Fruit fly (Drosophila melanogaster) whole organism, embryonic: ENCODE data around the gene Gr97a.

Experiments used
- Atf-2 ChIP-seq: fragments of 200-800 bp; sonication (Bioruptor generic); optimal IDR thresholded peaks from 2 replicates; lab custom pipeline; 2016; ENCODE audit warnings: missing biosample characterization, missing genetic modification characterization
- Bgb ChIP-seq: fragments of 200-800 bp; sonication (Bioruptor generic); IDR thresholded peaks from 2 replicates; pipeline ENCODE4 v1.3.6; 2022; ENCODE audit warnings: missing biosample characterization, missing genetic modification characterization; ENCODE audit not compliant: partially characterized antibody
- CG12769 ChIP-seq: fragments of 200-800 bp; sonication (Bioruptor generic); optimal IDR thresholded peaks from 2 replicates; lab custom pipeline; 2019; ENCODE audit warnings: missing biosample characterization, mild to moderate bottlenecking, missing genetic modification characterization, moderate library complexity
- CG14014 ChIP-seq: fragments of 200-800 bp; sonication (Bioruptor generic); IDR thresholded peaks from 2 replicates; pipeline ENCODE4 v1.3.6; 2022; ENCODE audit warnings: missing biosample characterization, missing genetic modification characterization
- CG17385 ChIP-seq: fragments of 200-800 bp; sonication (Bioruptor generic); optimal IDR thresholded peaks from 3 replicates; lab custom pipeline; 2018; ENCODE audit warnings: missing biosample characterization, mild to moderate bottlenecking, missing genetic modification characterization
- CG18599 ChIP-seq: fragments of 200-800 bp; sonication (Bioruptor generic); optimal IDR thresholded peaks from 3 replicates; lab custom pipeline; 2017; ENCODE audit warnings: missing biosample characterization, missing genetic modification characterization, mild to moderate bottlenecking, moderate library complexity, missing genetic modification reagents
- CG2678 ChIP-seq: fragments of 200-800 bp; sonication (Bioruptor generic); optimal IDR thresholded peaks from 3 replicates; lab custom pipeline; 2019; ENCODE audit warnings: missing biosample characterization, mild to moderate bottlenecking, missing genetic modification characterization, moderate library complexity
- CG34422 ChIP-seq: fragments of 200-800 bp; sonication (Bioruptor generic); IDR thresholded peaks from 3 replicates; pipeline ENCODE4 v1.3.6; 2022; ENCODE audit warnings: missing biosample characterization, missing genetic modification characterization
- CG3995 ChIP-seq: fragments of 200-800 bp; sonication (Bioruptor generic); optimal IDR thresholded peaks from 3 replicates; lab custom pipeline; 2016; ENCODE audit warnings: missing biosample characterization, missing genetic modification characterization
- CG6854 ChIP-seq: fragments of 200-800 bp; sonication (Bioruptor generic); optimal IDR thresholded peaks from 3 replicates; lab custom pipeline; 2017; ENCODE audit warnings: missing biosample characterization, mild to moderate bottlenecking, missing genetic modification characterization
- CG7372 ChIP-seq: fragments of 200-800 bp; sonication (Bioruptor generic); IDR thresholded peaks from 2 replicates; pipeline ENCODE4 v1.3.6; 2022; ENCODE audit warnings: missing biosample characterization, missing genetic modification characterization
- CG9932 ChIP-seq: fragments of 200-800 bp; sonication (Bioruptor generic); IDR thresholded peaks from 2 replicates; pipeline ENCODE4 v1.3.6; 2022; ENCODE audit warnings: missing biosample characterization, missing genetic modification characterization
- Deaf1 ChIP-seq: fragments of 200-800 bp; optimal IDR thresholded peaks from 3 replicates; lab custom pipeline; 2019; ENCODE audit warnings: missing biosample characterization, mild to moderate bottlenecking, missing genetic modification characterization, moderate library complexity
- Dp ChIP-seq: fragments of 200-800 bp; sonication (Bioruptor generic); optimal IDR thresholded peaks from 2 replicates; lab custom pipeline; 2018; ENCODE audit warnings: missing biosample characterization, mild to moderate bottlenecking, missing genetic modification characterization, moderate library complexity
- Ets65A ChIP-seq: fragments of 200-800 bp; sonication (Bioruptor generic); peaks from one replicate; lab custom pipeline; 2016; ENCODE audit warnings: missing biosample characterization, missing genetic modification characterization
- Fer1 ChIP-seq: fragments of 200-800 bp; sonication (Bioruptor generic); optimal IDR thresholded peaks from 2 replicates; lab custom pipeline; 2017; ENCODE audit warnings: missing biosample characterization, mild to moderate bottlenecking, missing genetic modification characterization
- Hand ChIP-seq: fragments of 200-800 bp; sonication (Bioruptor generic); optimal IDR thresholded peaks from 2 replicates; lab custom pipeline; 2017; ENCODE audit warnings: mild to moderate bottlenecking, missing biosample characterization, missing genetic modification reagents, missing genetic modification characterization
- Jarid2 ChIP-seq: fragments of 200-800 bp; sonication (Bioruptor generic); optimal IDR thresholded peaks from 3 replicates; lab custom pipeline; 2017; ENCODE audit warnings: mild to moderate bottlenecking, missing biosample characterization, missing genetic modification reagents, missing genetic modification characterization
- MESR4 ChIP-seq: fragments of 200-800 bp; sonication (Bioruptor generic); optimal IDR thresholded peaks from 2 replicates; lab custom pipeline; 2018; ENCODE audit warnings: missing biosample characterization, mild to moderate bottlenecking, missing genetic modification characterization, moderate library complexity
- Med ChIP-seq: fragments of 200-800 bp; sonication (Bioruptor generic); peaks from one replicate; lab custom pipeline; 2016; ENCODE audit warnings: missing biosample characterization, missing genetic modification characterization, mild to moderate bottlenecking, inconsistent platforms, moderate library complexity
- Optix ChIP-seq: fragments of 200-800 bp; sonication (Bioruptor generic); IDR thresholded peaks from 3 replicates; pipeline ENCODE4 v1.3.6; 2022; ENCODE audit warnings: missing biosample characterization, missing genetic modification characterization
- Ptx1 ChIP-seq: fragments of 200-800 bp; sonication (Bioruptor generic); IDR thresholded peaks from 2 replicates; pipeline ENCODE4 v1.3.6; 2022; ENCODE audit warnings: missing biosample characterization, missing genetic modification characterization
- Trl ChIP-seq, 3 experiments: fragments of >200 bp in 2 of 3; fragments of 200-800 bp in 1 of 3; sonication (Bioruptor generic) in 1 of 3; optimal IDR thresholded peaks; 2 replicates in 1 of 3; 3 replicates in 2 of 3; lab custom pipeline; 2016 to 2017; ENCODE audit warnings: missing biosample characterization in 1 of 3, missing genetic modification characterization in 1 of 3
- abd-A ChIP-seq: fragments of 200-800 bp; sonication (Bioruptor generic); optimal IDR thresholded peaks from 3 replicates; lab custom pipeline; 2019; ENCODE audit warnings: missing biosample characterization, mild to moderate bottlenecking, missing genetic modification characterization, moderate library complexity
- amos ChIP-seq: fragments of 200-800 bp; sonication (Bioruptor generic); IDR thresholded peaks from 2 replicates; pipeline ENCODE4 v1.3.6; 2022; ENCODE audit warnings: missing biosample characterization, missing genetic modification characterization; ENCODE audit not compliant: partially characterized antibody
- aop ChIP-seq: fragments of 200-800 bp; sonication (Bioruptor generic); IDR thresholded peaks from 2 replicates; pipeline ENCODE4 v1.3.6; 2022; ENCODE audit warnings: missing biosample characterization, missing genetic modification characterization
- chinmo ChIP-seq: fragments of 200-800 bp; sonication (Bioruptor generic); IDR thresholded peaks from 4 replicates; pipeline ENCODE4 v1.3.6; 2022; ENCODE audit warnings: missing biosample characterization, missing genetic modification characterization; ENCODE audit not compliant: partially characterized antibody
- crc ChIP-seq: fragments of 200-800 bp; sonication (Bioruptor generic); optimal IDR thresholded peaks from 2 replicates; lab custom pipeline; 2016; ENCODE audit warnings: missing biosample characterization, missing genetic modification characterization
- cwo ChIP-seq: fragments of 200-800 bp; sonication (Bioruptor generic); optimal IDR thresholded peaks from 3 replicates; lab custom pipeline; 2017; ENCODE audit warnings: missing biosample characterization, missing genetic modification characterization, mild to moderate bottlenecking, moderate library complexity, missing genetic modification reagents
- gsb ChIP-seq: fragments of 200-800 bp; sonication (Bioruptor generic); IDR thresholded peaks from 2 replicates; pipeline ENCODE4 v1.3.6; 2022; ENCODE audit warnings: missing biosample characterization, missing genetic modification characterization
- onecut ChIP-seq: fragments of 200-800 bp; sonication (Bioruptor generic); IDR thresholded peaks from 2 replicates; pipeline ENCODE4 v1.3.6; 2022; ENCODE audit warnings: missing biosample characterization, missing genetic modification characterization
- pnt ChIP-seq: fragments of 200-800 bp; sonication (Bioruptor generic); optimal IDR thresholded peaks from 3 replicates; lab custom pipeline; 2016; ENCODE audit warnings: missing biosample characterization, missing genetic modification characterization
- sc ChIP-seq, 3 experiments: fragments of >200 bp in 2 of 3; fragments of 200-800 bp in 1 of 3; sonication (Bioruptor generic) in 1 of 3; optimal IDR thresholded peaks; 2 replicates in 2 of 3; 3 replicates in 1 of 3; lab custom pipeline; 2017; ENCODE audit warnings: mild to moderate bottlenecking in 1 of 3, missing biosample characterization in 1 of 3, missing genetic modification characterization in 1 of 3, missing genetic modification reagents in 1 of 3
- scrt ChIP-seq: fragments of 200-800 bp; sonication (Bioruptor generic); optimal IDR thresholded peaks from 2 replicates; lab custom pipeline; 2018; ENCODE audit warnings: missing biosample characterization, mild to moderate bottlenecking, missing genetic modification characterization, moderate library complexity
- so ChIP-seq: fragments of 200-800 bp; sonication (Bioruptor generic); IDR thresholded peaks from 3 replicates; pipeline ENCODE4 v1.3.6; 2022; ENCODE audit warnings: missing biosample characterization, missing genetic modification characterization
- tap ChIP-seq: fragments of 200-800 bp; optimal IDR thresholded peaks from 3 replicates; lab custom pipeline; 2019; ENCODE audit warnings: missing biosample characterization, mild to moderate bottlenecking, missing genetic modification characterization, moderate library complexity
- z ChIP-seq: fragments of 200-800 bp; sonication (Bioruptor generic); IDR thresholded peaks from 3 replicates; pipeline ENCODE4 v1.3.6; 2022; ENCODE audit warnings: missing biosample characterization, missing genetic modification characterization
- zen2 ChIP-seq: fragments of 200-800 bp; sonication (Bioruptor generic); IDR thresholded peaks from 3 replicates; pipeline ENCODE4 v1.3.6; 2022; ENCODE audit warnings: missing biosample characterization, missing genetic modification characterization; ENCODE audit not compliant: partially characterized antibody

Gr97a gene

DNA sequence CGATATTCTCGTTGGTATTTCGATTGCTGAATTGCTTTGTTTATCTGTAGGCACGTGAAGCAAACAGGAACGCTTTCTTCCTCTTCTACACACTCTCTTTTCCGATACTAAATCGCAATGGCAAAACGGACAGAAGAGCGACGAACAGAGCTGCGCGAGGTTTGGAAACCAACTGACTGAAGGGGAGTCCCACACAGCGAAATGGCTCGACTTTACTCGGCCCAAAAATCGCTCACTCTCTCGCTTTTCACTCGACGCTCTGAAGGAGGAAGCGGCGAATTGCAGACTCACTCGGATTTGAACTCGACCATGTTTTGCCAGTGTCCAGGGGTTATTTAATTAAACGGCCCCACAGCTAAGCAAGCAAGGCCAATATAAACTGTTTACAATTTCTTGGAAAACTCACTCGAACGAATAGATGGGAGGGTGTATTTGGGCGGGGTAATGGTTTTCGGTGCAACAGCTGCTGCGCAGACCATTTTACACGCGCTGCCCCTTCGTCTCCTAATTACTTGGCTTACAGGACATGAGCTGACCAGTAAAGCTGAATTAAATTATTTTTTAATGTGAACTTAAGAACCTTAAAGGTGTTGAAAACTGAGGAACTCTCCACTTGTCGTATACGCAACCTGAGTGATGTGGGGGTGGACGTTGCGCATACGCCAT is 7.8 kb downstream of the Gr97a start, which contains the start of gene CG6330:
Gene CG6330, minus strand, starts transcription at position 178 of the 666 bp plus-strand sequence.
- TF ChIP-seq z (GFP tag; lab: Robert Waterston, UW) (peak; percentile 92), abd-A (tag; lab: Kevin White, UChicago) (peak; percentile 87), amos (GFP tag; lab: Robert Waterston, UW) (peak; percentile 18; the same call in 1 of the 2 replicates), Hand (GFP tag; lab: Kevin White, UChicago) (peak; percentile 6), zen2 (peak; percentile 40; the same call in 1 of the 3 replicates), Deaf1 (peak; percentile 54), CG17385 (GFP tag; lab: Kevin White, UChicago) (peak; percentile 26), onecut (GFP tag; lab: Robert Waterston, UW) (peak; percentile 49; the same call in 1 of the 2 replicates), CG34422 (GFP tag; lab: Robert Waterston, UW) (no peak), Jarid2 (GFP tag; lab: Kevin White, UChicago) (peak; percentile 14), CG18599 (GFP tag; lab: Kevin White, UChicago) (peak; percentile 25), CG14014 (no peak), Ptx1 (GFP tag; lab: Robert Waterston, UW) (no peak), Dp (GFP tag; lab: Kevin White, UChicago) (no peak), Optix (GFP tag; lab: Robert Waterston, UW) (no peak), CG6854 (GFP tag; lab: Kevin White, UChicago) (no peak), Atf-2 (GFP tag; lab: Kevin White, UChicago) (no peak), CG9932 (GFP tag; lab: Robert Waterston, UW) (no peak), aop (GFP tag; lab: Robert Waterston, UW) (no peak), scrt (peak; percentile 75), MESR4 (GFP tag; lab: Kevin White, UChicago) (no peak), Ets65A (GFP tag; lab: Kevin White, UChicago) (peak; percentile 5), cwo (GFP tag; lab: Kevin White, UChicago) (peak; percentile 27), CG3995 (GFP tag; lab: Kevin White, UChicago) (peak; percentile 63), pnt (GFP tag; lab: Kevin White, UChicago) (no peak), CG7372 (GFP tag; lab: Robert Waterston, UW) (peak; percentile 87), tap (tag; lab: Kevin White, UChicago) (no peak), gsb (no peak), Trl (optimal IDR thresholded peaks at IDR 0.05; lab: Kevin White, UChicago) (peak in 1 of 2 experiments; percentile 28), Trl (GFP tag; optimal IDR thresholded peaks at IDR 0.05; lab: Kevin White, UChicago) (no peak), sc (optimal IDR thresholded peaks at IDR 0.05; lab: Kevin White, UChicago) (no peak), sc (GFP tag; optimal IDR thresholded peaks at IDR 0.05; lab: Kevin White, UChicago) (no peak), so (GFP tag; lab: Robert Waterston, UW) (0 out of 3 replicates have a peak, but pooled peaks have one; percentile 27), crc (GFP tag; lab: Kevin White, UChicago) (no peak), Med (peak; percentile 60), CG12769 (tag; lab: Kevin White, UChicago) (peak; percentile 42), chinmo (GFP tag; lab: Robert Waterston, UW) (0 out of 4 replicates have a peak, but pooled peaks have one; percentile 57), Fer1 (peak; percentile 32), Bgb (peak; percentile 38; the same call in 1 of the 2 replicates), CG2678 (tag; lab: Kevin White, UChicago) (no peak)
